Worm (Caenorhabditis elegans): ENCODE measurements around the gene cct-4.
A peak's percentile ranks its signal among the peaks of the same experiment; 100 is the strongest.

Gene cct-4

DNA sequence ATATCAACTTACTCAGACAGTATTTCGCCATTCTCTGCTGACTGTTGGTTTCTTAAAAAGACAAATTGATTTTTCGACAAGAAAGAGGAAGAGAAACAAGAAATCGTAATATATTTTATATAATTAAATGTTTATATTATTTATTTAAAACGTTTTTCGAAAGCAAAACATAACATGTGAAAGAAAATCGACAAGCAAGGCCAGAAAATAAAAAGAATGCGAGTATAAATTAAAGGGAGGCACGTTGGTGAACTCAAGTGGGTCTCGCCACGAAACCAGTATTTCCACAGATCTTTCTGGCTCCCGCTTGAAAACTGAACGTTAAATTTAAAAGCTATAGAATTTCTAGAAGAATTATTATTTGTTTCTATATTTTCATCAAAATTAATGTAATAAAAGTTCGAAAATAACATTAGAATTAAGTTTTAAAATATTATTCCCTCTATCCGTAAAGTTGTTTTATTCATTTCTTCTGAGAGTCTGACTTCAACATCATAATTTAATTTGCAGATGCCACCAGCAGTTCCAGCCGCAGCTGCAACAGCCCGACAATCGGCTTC is at the start of gene cct-4, which contains the start of gene nst-1:
Gene cct-4, plus strand, starts transcription at position 510 of the 560 bp plus-strand sequence.
Gene nst-1, minus strand, starts transcription at position 51 of the 560 bp plus-strand sequence.
- no peak for TF ChIP-seq nhr-25 (tag; optimal IDR thresholded peaks at IDR 0.05)
- TF ChIP-seq ztf-11 (tag; optimal IDR thresholded peaks at IDR 0.05), result no peak
- no peak for TF ChIP-seq egl-27 (tag; optimal IDR thresholded peaks at IDR 0.05)
- TF ChIP-seq nhr-43 (tag; optimal IDR thresholded peaks at IDR 0.05; ENCODE audit: poor library complexity, severe bottlenecking), result no peak
- TF ChIP-seq sea-2 (GFP tag; optimal IDR thresholded peaks at IDR 0.05), result no peak
- TF ChIP-seq lsy-12 (tag; optimal IDR thresholded peaks at IDR 0.05), result no peak
- TF ChIP-seq ceh-9 (tag; optimal IDR thresholded peaks at IDR 0.05), result no peak
- peak; percentile 58 for TF ChIP-seq pha-4 (tag; optimal IDR thresholded peaks at IDR 0.05)
- no peak for TF ChIP-seq elt-3 (tag; optimal IDR thresholded peaks at IDR 0.05)
- TF ChIP-seq eor-1 (tag; optimal IDR thresholded peaks at IDR 0.05), result no peak
- TF ChIP-seq lin-15B (tag; optimal IDR thresholded peaks at IDR 0.05), result peak; percentile 50
- no peak for TF ChIP-seq daf-12 (tag; optimal IDR thresholded peaks at IDR 0.05)
- no peak for TF ChIP-seq nhr-77 (tag; optimal IDR thresholded peaks at IDR 0.05)
- peak; percentile 14 for TF ChIP-seq hmg-11 (tag; optimal IDR thresholded peaks at IDR 0.05)
- no peak for TF ChIP-seq zag-1 (tag; optimal IDR thresholded peaks at IDR 0.05)
- TF ChIP-seq nhr-11 (tag; optimal IDR thresholded peaks at IDR 0.05), result no peak
- peak; percentile 4 for TF ChIP-seq elt-2 (tag; optimal IDR thresholded peaks at IDR 0.05)
- no peak for TF ChIP-seq mml-1 (tag; optimal IDR thresholded peaks at IDR 0.05)
- no peak for TF ChIP-seq nhr-67 (tag; optimal IDR thresholded peaks at IDR 0.05)
- TF ChIP-seq mdl-1 (tag; optimal IDR thresholded peaks at IDR 0.05), result no peak
- TF ChIP-seq unc-62 (GFP tag; optimal IDR thresholded peaks at IDR 0.05), result no peak
- TF ChIP-seq tbx-2 (tag; optimal IDR thresholded peaks at IDR 0.05), result no peak
- TF ChIP-seq ZK546.5 (tag; optimal IDR thresholded peaks at IDR 0.05), result no peak
- TF ChIP-seq ceh-82 (tag; optimal IDR thresholded peaks at IDR 0.05), result no peak
- peak; percentile 58 for TF ChIP-seq nfya-1 (tag; optimal IDR thresholded peaks at IDR 0.05; ENCODE audit: insufficient read depth)

DNA sequence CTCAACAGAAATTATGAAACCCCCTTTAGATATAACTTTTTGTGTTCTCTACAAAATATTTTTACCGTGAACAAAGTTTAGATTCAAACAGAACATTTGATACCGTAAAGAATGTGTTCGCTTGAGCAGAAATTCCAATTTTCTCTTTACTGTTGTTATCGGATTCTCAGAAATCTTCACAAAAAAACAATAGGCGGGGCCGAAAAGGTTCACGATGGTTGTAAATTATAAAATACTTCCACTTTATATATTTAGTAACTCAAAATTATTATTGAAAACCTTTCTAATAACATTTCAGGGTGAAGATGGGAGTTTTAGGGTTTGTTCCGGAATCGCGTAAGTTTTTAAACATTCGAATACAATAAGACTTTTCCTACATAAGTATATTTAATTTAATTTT is 45.3 kb upstream of the cct-4 start, which contains the start of gene nlp-5:
Gene nlp-5, plus strand, starts transcription at position 301 of the 400 bp plus-strand sequence.
- TF ChIP-seq nhr-11 (tag; optimal IDR thresholded peaks at IDR 0.05) (no peak), jun-1 (tag; optimal IDR thresholded peaks at IDR 0.05) (no peak), ztf-4 (tag; optimal IDR thresholded peaks at IDR 0.05) (no peak), nhr-25 (tag; optimal IDR thresholded peaks at IDR 0.05) (no peak), nhr-43 (tag; optimal IDR thresholded peaks at IDR 0.05; ENCODE audit: poor library complexity, severe bottlenecking) (no peak), snpc-4 (tag; optimal IDR thresholded peaks at IDR 0.05) (no peak)

DNA sequence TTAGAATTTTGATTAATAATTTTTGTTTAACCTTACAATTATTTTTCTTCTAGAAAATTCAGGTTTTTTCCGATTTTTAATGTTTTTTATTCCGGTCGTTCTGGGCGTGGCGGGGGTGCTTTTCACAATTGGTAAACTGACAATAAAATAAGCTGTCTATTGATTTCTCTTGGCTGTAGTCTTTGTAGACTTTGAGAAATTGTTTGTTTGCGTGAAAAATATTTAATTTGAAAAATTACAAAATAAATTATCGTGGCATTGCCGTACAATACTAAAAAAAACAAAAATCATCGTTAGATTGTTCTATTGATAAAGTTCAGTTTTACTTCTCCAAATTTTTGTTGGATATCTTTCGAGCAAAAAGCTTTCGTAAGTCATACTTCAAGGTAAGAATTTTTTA is 37.0 kb upstream of the cct-4 start, which contains the start of gene F35C11.3:
Gene F35C11.3, plus strand, starts transcription at position 301 of the 400 bp plus-strand sequence.
- TF ChIP-seq ZK546.5 (tag; optimal IDR thresholded peaks at IDR 0.05) (no peak), elt-3 (tag; optimal IDR thresholded peaks at IDR 0.05) (no peak), nhr-12 (tag; optimal IDR thresholded peaks at IDR 0.05) (no peak), nhr-77 (tag; optimal IDR thresholded peaks at IDR 0.05) (no peak), egl-5 (tag; optimal IDR thresholded peaks at IDR 0.05) (no peak), mdl-1 (tag; optimal IDR thresholded peaks at IDR 0.05) (no peak), jun-1 (tag; optimal IDR thresholded peaks at IDR 0.05) (no peak), lin-39 (tag; optimal IDR thresholded peaks at IDR 0.05) (no peak), nhr-43 (tag; optimal IDR thresholded peaks at IDR 0.05; ENCODE audit: poor library complexity, severe bottlenecking) (no peak), ama-1 (optimal IDR thresholded peaks at IDR 0.05) (no peak), fkh-2 (tag; optimal IDR thresholded peaks at IDR 0.05) (no peak), nhr-25 (tag; optimal IDR thresholded peaks at IDR 0.05) (no peak), aly-2 (tag; optimal IDR thresholded peaks at IDR 0.05) (no peak), lin-15B (tag; optimal IDR thresholded peaks at IDR 0.05) (no peak), tbx-2 (tag; optimal IDR thresholded peaks at IDR 0.05) (no peak), nhr-11 (tag; optimal IDR thresholded peaks at IDR 0.05) (no peak), elt-2 (tag; optimal IDR thresholded peaks at IDR 0.05) (no peak)

DNA sequence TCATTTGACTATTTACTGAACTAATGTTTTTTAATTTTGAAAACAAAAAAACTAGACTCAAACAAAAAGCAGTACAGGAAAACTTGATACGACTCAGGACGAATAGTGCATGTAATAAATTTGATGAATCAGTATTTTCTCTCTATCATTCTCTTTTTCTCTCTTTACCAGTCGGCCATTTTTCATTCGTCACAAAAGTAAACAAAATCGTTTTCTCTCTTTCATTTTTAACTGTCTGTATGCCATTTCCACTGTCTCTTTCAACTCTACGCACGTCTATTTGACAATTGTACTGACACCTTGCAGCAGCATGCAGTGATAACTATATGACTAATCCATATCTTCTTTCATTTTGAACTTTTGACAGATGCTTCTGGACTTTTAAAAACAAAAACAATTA is 34.7 kb upstream of the cct-4 start, which contains the start of the genes F35C11.2 and F35C11.4:
Gene F35C11.2, minus strand, starts transcription at position 90 of the 400 bp plus-strand sequence.
Gene F35C11.4, plus strand, starts transcription at position 260 of the 400 bp plus-strand sequence.
- no peak for TF ChIP-seq nhr-12 (tag; optimal IDR thresholded peaks at IDR 0.05)
- peak; percentile 85 for TF ChIP-seq pha-4 (tag; optimal IDR thresholded peaks at IDR 0.05)
- no peak for TF ChIP-seq nhr-237 (tag; optimal IDR thresholded peaks at IDR 0.05)
- no peak for TF ChIP-seq lsy-12 (tag; optimal IDR thresholded peaks at IDR 0.05)
- TF ChIP-seq elt-2 (tag; optimal IDR thresholded peaks at IDR 0.05), result peak; percentile 75
- peak; percentile 86 for TF ChIP-seq pqm-1 (tag; optimal IDR thresholded peaks at IDR 0.05)
- no peak for TF ChIP-seq lin-15B (tag; optimal IDR thresholded peaks at IDR 0.05)
- TF ChIP-seq skn-1 (tag; optimal IDR thresholded peaks at IDR 0.05), result no peak
- TF ChIP-seq jun-1 (tag; optimal IDR thresholded peaks at IDR 0.05), result peak; percentile 5

Measured in whole organism, L3 larva.